Worm (Caenorhabditis elegans): ENCODE data around the gene F41G3.3.

ce11 chrII:6779104-6779503, 22.8 kb downstream of the F41G3.3 start, which contains the start of gene T13C2.7:
- TF ChIP-seq lsy-2 (tag; optimal IDR thresholded peaks at IDR 0.05), result no peak
- TF ChIP-seq hlh-17 (GFP tag; optimal IDR thresholded peaks at IDR 0.05; ENCODE audit: borderline replicate concordance), result no peak
- TF ChIP-seq pax-3 (tag; optimal IDR thresholded peaks at IDR 0.05), result no peak
- TF ChIP-seq hlh-4 (tag; optimal IDR thresholded peaks at IDR 0.05), result no peak
- TF ChIP-seq nhr-76 (tag; optimal IDR thresholded peaks at IDR 0.05), result no peak
- no peak for TF ChIP-seq C04F5.9 (tag; optimal IDR thresholded peaks at IDR 0.05)
- TF ChIP-seq mep-1 (tag; optimal IDR thresholded peaks at IDR 0.05), result no peak
- no peak for TF ChIP-seq snpc-4 (tag; optimal IDR thresholded peaks at IDR 0.05)
- no peak for TF ChIP-seq unc-62 (GFP tag; optimal IDR thresholded peaks at IDR 0.05)
- TF ChIP-seq mdl-1 (tag; optimal IDR thresholded peaks at IDR 0.05), result no peak
- TF ChIP-seq lir-3 (tag; optimal IDR thresholded peaks at IDR 0.05; ENCODE audit: poor library complexity), result no peak
- no peak for TF ChIP-seq elt-3 (tag; optimal IDR thresholded peaks at IDR 0.05)
- no peak for TF ChIP-seq tbx-2 (tag; optimal IDR thresholded peaks at IDR 0.05)
- TF ChIP-seq sox-4 (tag; optimal IDR thresholded peaks at IDR 0.05), result no peak
